Worm (Caenorhabditis elegans) whole organism, mixed stage, embryonic: Measurements from ENCODE around the gene B0432.8.

Source experiments
- M03D4.4 ChIP-seq: sonication (generic microtip); optimal IDR thresholded peaks from 2 replicates; lab custom pipeline; 2017; ENCODE audit warnings: mild to moderate bottlenecking, missing genetic modification characterization, missing compliant biosample characterization
- bed-3 ChIP-seq: fragments of 200-800 bp; sonication (Bioruptor generic); optimal IDR thresholded peaks from 3 replicates; lab custom pipeline; 2018; ENCODE audit warnings: mild to moderate bottlenecking, missing genetic modification characterization, moderate library complexity, missing compliant biosample characterization
- blmp-1 ChIP-seq: fragments of 150-350 bp; optimal IDR thresholded peaks from 2 replicates; lab custom pipeline; 2014; ENCODE audit warnings: missing biosample characterization, missing genetic modification characterization
- ceh-39 ChIP-seq: fragments of 150-350 bp; optimal IDR thresholded peaks from 2 replicates; lab custom pipeline; 2014; ENCODE audit warnings: missing biosample characterization, missing genetic modification characterization
- ceh-43 ChIP-seq: fragments of 200-800 bp; sonication (Bioruptor generic); optimal IDR thresholded peaks from 2 replicates; lab custom pipeline; 2018; ENCODE audit warnings: mild to moderate bottlenecking, missing genetic modification characterization, moderate library complexity, missing compliant biosample characterization
- ceh-83 ChIP-seq: fragments of 200-800 bp; sonication (Bioruptor generic); optimal IDR thresholded peaks from 2 replicates; lab custom pipeline; 2018; ENCODE audit warnings: mild to moderate bottlenecking, missing genetic modification characterization, missing compliant biosample characterization
- ces-1 ChIP-seq: fragments of 150-350 bp; optimal IDR thresholded peaks from 2 replicates; lab custom pipeline; 2014; ENCODE audit warnings: missing biosample characterization, missing genetic modification reagents, missing genetic modification characterization
- cnd-1 ChIP-seq: fragments of 200-800 bp; sonication (Bioruptor generic); optimal IDR thresholded peaks from 2 replicates; lab custom pipeline; 2018; ENCODE audit warnings: mild to moderate bottlenecking, missing genetic modification characterization, missing compliant biosample characterization
- elt-1 ChIP-seq: sonication (generic microtip); optimal IDR thresholded peaks from 2 replicates; lab custom pipeline; 2017; ENCODE audit warnings: missing genetic modification characterization, mild to moderate bottlenecking, missing compliant biosample characterization, antibody characterized with exemption, moderate library complexity, borderline replicate concordance; ENCODE audit not compliant: insufficient read depth
- elt-3 ChIP-seq: fragments of 150-350 bp; optimal IDR thresholded peaks from 2 replicates; lab custom pipeline; 2014; ENCODE audit warnings: missing biosample characterization, missing genetic modification characterization
- flh-1 ChIP-seq: fragments of 200-800 bp; sonication (Bioruptor generic); optimal IDR thresholded peaks from 2 replicates; lab custom pipeline; 2018; ENCODE audit warnings: mild to moderate bottlenecking, missing genetic modification characterization, moderate library complexity, missing compliant biosample characterization
- ham-2 ChIP-seq: fragments of 200-800 bp; sonication (Bioruptor generic); optimal IDR thresholded peaks from 2 replicates; lab custom pipeline; 2018; ENCODE audit warnings: mild to moderate bottlenecking, missing genetic modification characterization, missing compliant biosample characterization
- hlh-1 ChIP-seq: fragments of 150-350 bp; optimal IDR thresholded peaks from 2 replicates; lab custom pipeline; 2014; ENCODE audit warnings: missing biosample characterization, missing genetic modification reagents, missing genetic modification characterization
- lin-13 ChIP-seq: fragments of 150-350 bp; optimal IDR thresholded peaks from 2 replicates; lab custom pipeline; 2014; ENCODE audit warnings: missing biosample characterization, missing genetic modification characterization
- lsy-2 ChIP-seq: fragments of 150-350 bp; optimal IDR thresholded peaks from 2 replicates; lab custom pipeline; 2014; ENCODE audit warnings: missing biosample characterization, missing genetic modification characterization
- mab-5 ChIP-seq: fragments of 150-350 bp; optimal IDR thresholded peaks from 2 replicates; lab custom pipeline; 2014; ENCODE audit warnings: missing biosample characterization, missing genetic modification characterization
- mep-1 ChIP-seq: fragments of 150-350 bp; optimal IDR thresholded peaks from 2 replicates; lab custom pipeline; 2017; ENCODE audit warnings: missing biosample characterization, missing genetic modification reagents, missing genetic modification characterization, inconsistent platforms
- mls-2 ChIP-seq: sonication (generic microtip); optimal IDR thresholded peaks from 2 replicates; lab custom pipeline; 2016; ENCODE audit warnings: mild to moderate bottlenecking, missing genetic modification characterization, moderate library complexity, missing compliant biosample characterization
- nhr-12 ChIP-seq: fragments of 150-350 bp; optimal IDR thresholded peaks from 2 replicates; lab custom pipeline; 2014; ENCODE audit warnings: missing biosample characterization, missing genetic modification characterization
- nhr-2 ChIP-seq: fragments of 150-350 bp; optimal IDR thresholded peaks from 2 replicates; lab custom pipeline; 2014; ENCODE audit warnings: missing biosample characterization, missing genetic modification characterization
- nhr-237 ChIP-seq: fragments of 150-350 bp; optimal IDR thresholded peaks from 2 replicates; lab custom pipeline; 2014; ENCODE audit warnings: missing biosample characterization, missing genetic modification characterization
- nhr-28 ChIP-seq: fragments of 150-350 bp; optimal IDR thresholded peaks from 2 replicates; lab custom pipeline; 2014; ENCODE audit warnings: missing biosample characterization, missing genetic modification characterization
- nhr-76 ChIP-seq: sonication (generic microtip); optimal IDR thresholded peaks from 2 replicates; lab custom pipeline; 2017; ENCODE audit warnings: missing biosample characterization, missing genetic modification characterization
- pha-4 ChIP-seq: fragments of 150-350 bp; optimal IDR thresholded peaks from 2 replicates; lab custom pipeline; 2018; ENCODE audit warnings: missing biosample characterization, missing genetic modification reagents, missing genetic modification characterization
- sem-2 ChIP-seq: fragments of 200-800 bp; sonication (Bioruptor generic); optimal IDR thresholded peaks from 2 replicates; lab custom pipeline; 2018; ENCODE audit warnings: mild to moderate bottlenecking, missing genetic modification characterization, missing compliant biosample characterization
- snpc-4 ChIP-seq: fragments of 150-350 bp; optimal IDR thresholded peaks from 2 replicates; lab custom pipeline; 2014; ENCODE audit warnings: missing biosample characterization, missing genetic modification characterization
- sptf-1 ChIP-seq: sonication (generic microtip); optimal IDR thresholded peaks from 2 replicates; lab custom pipeline; 2017; ENCODE audit warnings: mild to moderate bottlenecking, missing genetic modification characterization, moderate library complexity, missing compliant biosample characterization
- unc-120 ChIP-seq: sonication (generic microtip); optimal IDR thresholded peaks from 2 replicates; lab custom pipeline; 2017; ENCODE audit warnings: missing genetic modification characterization, missing compliant biosample characterization; ENCODE audit not compliant: poor library complexity, severe bottlenecking
- unc-39 ChIP-seq: fragments of 150-350 bp; optimal IDR thresholded peaks from 2 replicates; lab custom pipeline; 2014; ENCODE audit warnings: missing biosample characterization, missing genetic modification characterization
- unc-62 ChIP-seq: fragments of 150-350 bp; optimal IDR thresholded peaks from 2 replicates; lab custom pipeline; 2014; ENCODE audit warnings: missing biosample characterization, missing genetic modification reagents, missing genetic modification characterization
- zip-8 ChIP-seq: fragments of 150-350 bp; optimal IDR thresholded peaks from 2 replicates; lab custom pipeline; 2014; ENCODE audit warnings: missing biosample characterization, missing genetic modification characterization

The B0432.8 gene

DNA sequence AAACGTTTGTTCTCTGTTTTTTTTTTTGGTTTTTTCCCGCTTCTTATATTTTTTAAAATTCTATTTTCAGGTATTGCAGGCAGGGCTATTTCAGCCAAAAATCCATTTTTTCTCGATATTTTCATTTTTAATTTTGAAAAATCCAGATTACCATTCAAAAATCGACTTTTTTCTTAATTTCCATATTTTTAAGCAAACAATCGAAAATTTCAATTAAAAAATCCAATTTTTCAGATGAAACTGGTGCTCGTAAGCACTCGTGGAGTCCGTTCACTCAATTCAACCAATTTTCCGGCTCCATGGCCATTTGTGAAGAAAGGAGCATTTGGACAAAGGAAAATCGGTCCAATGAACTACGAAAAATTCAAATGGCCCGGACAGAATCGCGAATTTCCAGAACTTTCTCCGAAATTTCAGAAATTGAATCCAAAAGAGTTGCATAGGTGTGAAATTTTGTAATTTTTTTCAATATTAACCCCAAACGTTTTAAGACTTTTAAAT, 10.2 kb upstream of the B0432.8 start, which contains the start of gene mrpl-41:
TSS of gene mrpl-41 (plus strand) at position 235 of the 501 bp plus-strand sequence.
- TF ChIP-seq ceh-83 (GFP tag; lab: Kevin White, UChicago) (no peak), ceh-43 (GFP tag; lab: Kevin White, UChicago) (no peak), nhr-12 (tag; lab: Kevin White, UChicago) (no peak), mep-1 (tag; lab: Kevin White, UChicago) (no peak), lsy-2 (tag; lab: Kevin White, UChicago) (no peak), ces-1 (no peak), elt-3 (tag; lab: Kevin White, UChicago) (no peak), flh-1 (GFP tag; lab: Kevin White, UChicago) (no peak), sptf-1 (tag; lab: Kevin White, UChicago) (no peak)

DNA sequence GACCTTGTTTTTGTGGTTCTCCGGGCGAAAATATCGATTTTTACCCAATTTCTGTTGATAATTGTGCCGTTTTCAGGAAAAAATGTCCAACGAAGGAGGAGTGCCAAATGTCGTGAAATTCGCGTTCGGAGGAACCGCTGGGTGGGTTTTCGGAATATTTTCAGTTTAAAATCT, 7.9 kb upstream of the B0432.8 start, which contains the start of gene misc-1:
TSS of gene misc-1 (plus strand) at position 75 of the 174 bp plus-strand sequence.
- TF ChIP-seq mls-2 (tag; lab: Kevin White, UChicago) (no peak), nhr-12 (tag; lab: Kevin White, UChicago) (no peak), nhr-28 (no peak), hlh-1 (tag; lab: Kevin White, UChicago) (no peak), unc-120 (tag; lab: Kevin White, UChicago) (no peak), bed-3 (GFP tag; lab: Kevin White, UChicago) (no peak), nhr-2 (tag; lab: Kevin White, UChicago) (no peak), unc-39 (tag; lab: Kevin White, UChicago) (no peak), nhr-76 (no peak), lin-13 (tag; lab: Kevin White, UChicago) (no peak), snpc-4 (tag; lab: Kevin White, UChicago) (no peak), cnd-1 (tag; lab: Kevin White, UChicago) (no peak), blmp-1 (tag; lab: Kevin White, UChicago) (no peak), zip-8 (no peak), flh-1 (GFP tag; lab: Kevin White, UChicago) (no peak)
- TF ChIP-seq, all 35 proteins: peak for 0

DNA sequence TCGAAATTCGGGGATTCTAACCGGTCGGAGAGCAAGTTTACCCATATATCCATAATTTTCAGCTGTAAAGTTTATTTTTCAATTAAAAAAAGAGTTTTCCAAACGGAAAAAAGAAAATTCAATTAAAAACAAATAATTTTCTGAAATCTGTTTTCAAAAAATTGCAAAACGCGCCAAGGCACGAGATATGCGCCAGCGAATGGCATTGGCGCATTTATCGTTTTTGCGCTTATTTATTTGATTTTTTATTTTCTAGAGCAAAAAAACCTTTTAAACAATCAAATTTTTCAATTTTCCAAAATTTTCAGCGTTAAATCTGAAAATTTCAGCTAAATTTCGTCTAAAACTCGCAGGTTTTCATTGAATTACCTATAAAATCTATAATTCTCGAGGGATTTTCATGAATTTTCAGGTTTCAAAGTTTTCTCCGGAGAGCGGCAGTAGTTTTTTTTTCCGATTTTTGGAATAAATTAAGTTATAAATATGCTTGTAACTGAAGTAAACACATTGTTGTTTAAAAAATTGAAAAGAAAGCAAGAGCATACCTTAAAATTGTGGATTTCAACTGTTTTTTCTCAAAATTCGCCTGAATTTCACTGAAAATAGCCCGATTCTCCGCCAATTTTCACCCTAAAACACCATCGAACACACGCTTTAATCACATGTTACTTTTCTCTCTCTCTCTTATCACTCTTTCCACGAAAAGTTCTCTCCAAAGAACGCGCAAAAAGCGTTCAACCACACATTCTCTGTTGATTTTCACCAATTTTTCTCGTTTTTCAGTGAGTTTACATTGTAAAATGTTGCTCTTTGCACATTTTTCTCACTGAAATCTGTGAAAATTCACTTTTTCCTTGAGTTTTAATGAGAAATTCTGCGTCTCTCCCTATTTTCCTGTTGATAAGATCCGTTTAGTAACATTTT, 7.4 kb upstream of the B0432.8 start, which contains the start of gene B0432.10:
TSS of gene B0432.10 (minus strand) at position 649 of the 924 bp plus-strand sequence.
- TF ChIP-seq pha-4 (peak; percentile 76), ceh-39 (tag; lab: Kevin White, UChicago) (peak; percentile 0), lin-13 (tag; lab: Kevin White, UChicago) (peak; percentile 77), ham-2 (GFP tag; lab: Kevin White, UChicago) (no peak), nhr-237 (peak; percentile 78), lsy-2 (tag; lab: Kevin White, UChicago) (peak; percentile 73), sptf-1 (tag; lab: Kevin White, UChicago) (peak; percentile 8), mep-1 (tag; lab: Kevin White, UChicago) (peak; percentile 89), nhr-12 (tag; lab: Kevin White, UChicago) (no peak), ces-1 (peak; percentile 81), nhr-2 (tag; lab: Kevin White, UChicago) (no peak), hlh-1 (tag; lab: Kevin White, UChicago) (peak; percentile 26), M03D4.4 (tag; lab: Kevin White, UChicago) (no peak)

DNA sequence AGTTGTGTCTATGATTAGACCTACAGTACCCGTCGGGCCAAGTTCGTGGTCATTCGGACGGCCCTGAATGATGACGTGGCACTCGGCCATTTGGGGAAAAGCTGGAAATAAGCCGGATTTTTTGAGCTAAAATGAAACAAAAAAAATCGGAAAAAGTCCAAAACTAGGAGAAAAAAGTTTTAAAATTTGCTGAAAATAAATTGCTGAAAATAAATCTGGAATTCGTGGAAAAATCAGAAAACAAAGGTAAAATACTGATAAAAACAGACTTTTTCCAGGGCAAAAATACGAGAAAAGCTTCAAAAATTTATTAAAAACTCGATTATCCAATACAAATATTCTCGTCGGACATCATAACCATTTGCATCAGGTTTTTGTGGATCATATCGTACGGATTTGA, 5.1 kb upstream of the B0432.8 start, which contains the start of gene B0432.9:
TSS of gene B0432.9 (minus strand) at position 101 of the 400 bp plus-strand sequence.
- TF ChIP-seq blmp-1 (tag; lab: Kevin White, UChicago) (no peak), cnd-1 (tag; lab: Kevin White, UChicago) (no peak), lsy-2 (tag; lab: Kevin White, UChicago) (no peak), mab-5 (no peak), ham-2 (GFP tag; lab: Kevin White, UChicago) (no peak), lin-13 (tag; lab: Kevin White, UChicago) (no peak), hlh-1 (tag; lab: Kevin White, UChicago) (no peak), elt-1 (tag; lab: Kevin White, UChicago) (no peak), nhr-12 (tag; lab: Kevin White, UChicago) (no peak), mls-2 (tag; lab: Kevin White, UChicago) (no peak), snpc-4 (tag; lab: Kevin White, UChicago) (no peak), mep-1 (tag; lab: Kevin White, UChicago) (no peak), nhr-76 (no peak), elt-3 (tag; lab: Kevin White, UChicago) (no peak), flh-1 (GFP tag; lab: Kevin White, UChicago) (no peak), ces-1 (no peak), sem-2 (GFP tag; lab: Kevin White, UChicago) (no peak), unc-62 (GFP tag; lab: Kevin White, UChicago) (no peak), zip-8 (no peak), M03D4.4 (tag; lab: Kevin White, UChicago) (no peak)
